Fruit fly (Drosophila melanogaster): ENCODE results near the gene Mvl.

DNA sequence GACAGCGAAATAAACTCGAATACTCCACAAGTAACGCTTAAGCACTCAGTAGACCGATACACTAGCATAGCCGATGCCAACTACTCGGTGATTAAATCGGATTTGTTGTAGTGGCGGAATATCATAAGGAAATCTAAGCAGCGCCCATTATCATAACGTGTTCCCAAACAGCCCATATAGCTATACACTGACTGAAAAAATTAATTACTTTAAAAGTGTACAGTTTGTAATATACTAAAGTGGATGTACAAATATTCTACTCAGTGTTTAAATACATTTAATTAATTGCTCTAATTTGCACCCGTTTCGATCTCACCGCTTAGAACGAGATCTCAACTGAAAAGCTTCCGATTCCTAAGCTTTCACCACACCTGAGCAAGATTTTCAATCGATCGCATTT is 11.9 kb downstream of the Mvl start, which contains the start of gene CG7079:
- no peak for TF ChIP-seq CTCF (optimal IDR thresholded peaks at IDR 0.05)
- TF ChIP-seq CG8478 (optimal IDR thresholded peaks at IDR 0.05), result no peak
